Worm (Caenorhabditis elegans): ENCODE data around the gene acr-9.

ce11 chrX:13605854-13606253 is 40.8 kb downstream of the acr-9 start:
- TF ChIP-seq unc-62 (GFP tag; optimal IDR thresholded peaks at IDR 0.05 in 1 of 2) (no peak), unc-62 (tag; optimal IDR thresholded peaks at IDR 0.05) (no peak), duxl-1 (tag; optimal IDR thresholded peaks at IDR 0.05; ENCODE audit: poor library complexity) (no peak), pha-4 (GFP tag; IDR thresholded peaks at IDR 0.05) (no peak), pha-4 (tag; optimal IDR thresholded peaks at IDR 0.05) (no peak), ama-1 (optimal IDR thresholded peaks at IDR 0.05) (no peak), sdz-12 (GFP tag; optimal IDR thresholded peaks at IDR 0.05) (no peak), daf-19 (GFP tag; conservative IDR thresholded peaks at IDR 0.05) (no peak), fos-1 (tag; optimal IDR thresholded peaks at IDR 0.05) (no peak), nhr-102 (tag; optimal IDR thresholded peaks at IDR 0.05) (no peak), nhr-28 (tag; optimal IDR thresholded peaks at IDR 0.05) (no peak)

All from whole organism, L4 larva.